Worm (Caenorhabditis elegans) whole organism, L4/young adult: Measurements from ENCODE around the gene fbxa-14.

Experiments
- W03F9.2 ChIP-seq: fragments of 150-350 bp; optimal IDR thresholded peaks from 2 replicates; lab custom pipeline; 2014; ENCODE audit warnings: missing biosample characterization, missing genetic modification characterization
- dao-5 ChIP-seq: sonication (generic microtip); optimal IDR thresholded peaks from 2 replicates; lab custom pipeline; 2016; ENCODE audit warnings: missing genotype, missing genetic modification characterization, moderate library complexity, missing compliant biosample characterization
- him-1 ChIP-seq: sonication (generic microtip); optimal IDR thresholded peaks from 2 replicates; lab custom pipeline; 2016; ENCODE audit warnings: missing genotype, missing genetic modification reagents, missing genetic modification characterization, missing compliant biosample characterization

DNA sequence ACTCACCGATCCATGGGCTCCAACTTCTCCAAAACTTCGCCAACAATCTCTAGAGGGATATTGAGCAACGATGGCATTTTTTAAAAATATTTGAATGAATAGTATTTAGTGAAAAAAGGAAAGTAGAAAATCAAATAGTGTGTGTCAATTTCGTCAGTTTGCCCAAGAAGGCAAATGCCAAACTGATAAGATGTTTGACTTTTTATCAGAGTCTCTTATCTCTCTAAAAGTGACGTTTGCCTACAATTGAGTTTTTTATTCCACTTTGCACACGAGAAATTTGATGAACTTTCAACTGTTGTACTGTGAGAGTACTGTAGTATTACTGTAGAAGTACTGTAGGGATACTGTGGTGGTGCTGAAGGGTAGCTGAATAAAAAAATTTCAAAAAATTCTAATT is 858 bp downstream of the fbxa-14 start:
- TF ChIP-seq him-1 (tag; lab: Kevin White, UChicago), result no peak
- TF ChIP-seq dao-5 (tag; lab: Kevin White, UChicago), result no peak
- TF ChIP-seq W03F9.2 (tag; lab: Kevin White, UChicago), result no peak
